Fruit fly (Drosophila melanogaster): ENCODE results near the gene CG17294.
A peak's percentile ranks its signal among the peaks of the same experiment; 100 is the strongest.

The CG17294 gene

dm6 chr2L:8364006-8364956, 12.6 kb upstream of the CG17294 start, which contains the start of the genes RpS13 and CSN8 (continued):
- TF ChIP-seq ems (GFP tag; optimal IDR thresholded peaks at IDR 0.05) = no peak
- no peak for TF ChIP-seq CG4328 (GFP tag; optimal IDR thresholded peaks at IDR 0.05)
- TF ChIP-seq CG30020 (tag; optimal IDR thresholded peaks at IDR 0.05) = peak; percentile 64
- TF ChIP-seq lab (GFP tag; optimal IDR thresholded peaks at IDR 0.05) = peak; percentile 25
- no peak for TF ChIP-seq HHEX (GFP tag; optimal IDR thresholded peaks at IDR 0.05)
- peak; percentile 47 for TF ChIP-seq CG13894 (tag; optimal IDR thresholded peaks at IDR 0.05)
- no peak for TF ChIP-seq Mrtf (GFP tag; IDR thresholded peaks at IDR 0.05)
- TF ChIP-seq nmo (GFP tag; optimal IDR thresholded peaks at IDR 0.05) = peak; percentile 67
- TF ChIP-seq psq (GFP tag; optimal IDR thresholded peaks at IDR 0.05) = no peak
- TF ChIP-seq CG8290 (GFP tag; optimal IDR thresholded peaks at IDR 0.05) = no peak
- peak in 1 of 2 experiments; percentile 36 for TF ChIP-seq CG8290 (tag; optimal IDR thresholded peaks at IDR 0.05)
- no peak for TF ChIP-seq lov (optimal IDR thresholded peaks at IDR 0.05)
- TF ChIP-seq lov (GFP tag; IDR thresholded peaks at IDR 0.05) = no peak
- peak; percentile 63 for TF ChIP-seq CG10267 (tag; optimal IDR thresholded peaks at IDR 0.05)
- no peak for TF ChIP-seq CG10543 (GFP tag; optimal IDR thresholded peaks at IDR 0.05)
- no peak for TF ChIP-seq H15 (GFP tag; IDR thresholded peaks at IDR 0.05)
- TF ChIP-seq CG10147 (GFP tag; optimal IDR thresholded peaks at IDR 0.05) = no peak
- peak; percentile 75 for TF ChIP-seq CG12659 (GFP tag; optimal IDR thresholded peaks at IDR 0.05)
- peak; percentile 7 for TF ChIP-seq CG8388 (GFP tag; optimal IDR thresholded peaks at IDR 0.05)
- TF ChIP-seq CG10979 (tag; optimal IDR thresholded peaks at IDR 0.05) = peak; percentile 20
- no peak for TF ChIP-seq CG6272 (GFP tag; IDR thresholded peaks at IDR 0.05)
- TF ChIP-seq CG7987 (GFP tag; optimal IDR thresholded peaks at IDR 0.05) = no peak
- no peak for TF ChIP-seq trh (GFP tag; optimal IDR thresholded peaks at IDR 0.05)
- no peak for TF ChIP-seq crol (GFP tag; IDR thresholded peaks at IDR 0.05)
- TF ChIP-seq inv (GFP tag; IDR thresholded peaks at IDR 0.05; ENCODE audit: partially characterized antibody) = peak; percentile 88
- TF ChIP-seq Hey (tag; optimal IDR thresholded peaks at IDR 0.05) = no peak
- no peak for TF ChIP-seq CG11696 (GFP tag; IDR thresholded peaks at IDR 0.05)
- peak; percentile 39 for TF ChIP-seq Hsf (GFP tag; optimal IDR thresholded peaks at IDR 0.05)
- TF ChIP-seq her (GFP tag; optimal IDR thresholded peaks at IDR 0.05) = no peak
- no peak for TF ChIP-seq run (tag; optimal IDR thresholded peaks at IDR 0.05)
- peak; percentile 7 for TF ChIP-seq grau (tag; optimal IDR thresholded peaks at IDR 0.05)
- TF ChIP-seq CG17359 (tag; optimal IDR thresholded peaks at IDR 0.05) = peak; percentile 10
- TF ChIP-seq CG1024 (GFP tag; IDR thresholded peaks at IDR 0.05) = no peak
- TF ChIP-seq sd (tag; optimal IDR thresholded peaks at IDR 0.05) = peak; percentile 27
- 0 out of 3 replicates have a peak, but pooled peaks have one; percentile 15 for TF ChIP-seq ci (GFP tag; IDR thresholded peaks at IDR 0.05)
- TF ChIP-seq Hmr (GFP tag; optimal IDR thresholded peaks at IDR 0.05) = peak; percentile 56
- peak; percentile 23 for TF ChIP-seq CG31365 (tag; optimal IDR thresholded peaks at IDR 0.05)
- TF ChIP-seq gem (tag; optimal IDR thresholded peaks at IDR 0.05) = peak; percentile 29
- peak; percentile 13; the same call in 1 of the 2 replicates for TF ChIP-seq vvl (GFP tag; IDR thresholded peaks at IDR 0.05)
- TF ChIP-seq Gsc (GFP tag; IDR thresholded peaks at IDR 0.05) = no peak
- TF ChIP-seq trem (tag; optimal IDR thresholded peaks at IDR 0.05) = peak; percentile 87
- TF ChIP-seq nerfin-1 (tag; optimal IDR thresholded peaks at IDR 0.05) = peak; percentile 39
- peak; percentile 11 for TF ChIP-seq bcd (GFP tag; optimal IDR thresholded peaks at IDR 0.05)
- TF ChIP-seq CG13775 (GFP tag; optimal IDR thresholded peaks at IDR 0.05) = peak; percentile 27
- no peak for TF ChIP-seq CG7928 (GFP tag; optimal IDR thresholded peaks at IDR 0.05)
- peak; percentile 86 for TF ChIP-seq CG6791 (GFP tag; IDR thresholded peaks at IDR 0.05; ENCODE audit: partially characterized antibody)
- TF ChIP-seq Aef1 (GFP tag; IDR thresholded peaks at IDR 0.05) = no peak
- TF ChIP-seq kni (GFP tag; optimal IDR thresholded peaks at IDR 0.05) = peak; percentile 66
